Worm (Caenorhabditis elegans) whole organism, young adult: Measurements from ENCODE around the gene C48B4.12.
A peak's percentile ranks its signal among the peaks of the same experiment; 100 is the strongest.

ENCODE experiments used
- C06A6.2 ChIP-seq: fragments of 200-800 bp; sonication (Bioruptor generic); conservative IDR thresholded peaks from 2 replicates; pipeline ENCODE4 v1.3.6; 2022; ENCODE audit warnings: missing genetic modification characterization, missing compliant biosample characterization
- F10E7.11 ChIP-seq: sonication (generic microtip); optimal IDR thresholded peaks from 2 replicates; lab custom pipeline; 2017; ENCODE audit warnings: mild to moderate bottlenecking, missing genetic modification characterization, moderate library complexity, missing compliant biosample characterization
- F39B2.1 ChIP-seq: fragments of 200-800 bp; sonication (Bioruptor generic); IDR thresholded peaks from 2 replicates; pipeline ENCODE4 v1.3.6; 2022; ENCODE audit warnings: missing genetic modification reagents, missing genetic modification characterization, missing compliant biosample characterization
- T07F8.4 ChIP-seq: sonication (generic microtip); optimal IDR thresholded peaks from 2 replicates; lab custom pipeline; 2016; ENCODE audit warnings: mild to moderate bottlenecking, missing genetic modification characterization, moderate library complexity, missing compliant biosample characterization
- Y53F4B.3 ChIP-seq: fragments of 200-800 bp; sonication (Bioruptor generic); IDR thresholded peaks from 2 replicates; pipeline ENCODE4 v1.3.6; 2022; ENCODE audit warnings: missing genetic modification reagents, missing genetic modification characterization, missing compliant biosample characterization
- Y67H2A.10 ChIP-seq: fragments of 200-800 bp; sonication (Bioruptor generic); conservative IDR thresholded peaks from 2 replicates; pipeline ENCODE4 v1.3.6; 2022; ENCODE audit warnings: missing genetic modification reagents, missing genetic modification characterization, missing compliant biosample characterization
- Y79H2A.3 ChIP-seq: fragments of 200-800 bp; sonication (Bioruptor generic); conservative IDR thresholded peaks from 2 replicates; pipeline ENCODE4 v1.3.6; 2022; ENCODE audit warnings: missing genetic modification reagents, missing genetic modification characterization, missing compliant biosample characterization
- Y95B8A.8 ChIP-seq: fragments of 200-800 bp; sonication (Bioruptor generic); IDR thresholded peaks from 2 replicates; pipeline ENCODE4 v1.3.6; 2022; ENCODE audit warnings: missing genetic modification reagents, missing genetic modification characterization, missing compliant biosample characterization
- attf-5 ChIP-seq: fragments of 200-800 bp; sonication (Bioruptor generic); optimal IDR thresholded peaks from 2 replicates; lab custom pipeline; 2018; ENCODE audit warnings: mild to moderate bottlenecking, missing genetic modification characterization, missing compliant biosample characterization
- bed-2 ChIP-seq: fragments of 200-800 bp; sonication (Bioruptor generic); IDR thresholded peaks from 2 replicates; pipeline ENCODE4 v1.3.6; 2022; ENCODE audit warnings: missing genetic modification reagents, missing genetic modification characterization, missing compliant biosample characterization
- cebp-1 ChIP-seq, 2 experiments: fragments of 200-800 bp in 1 of 2; sonication (Bioruptor generic) in 1 of 2; sonication (generic microtip) in 1 of 2; IDR thresholded peaks in 1 of 2; optimal IDR thresholded peaks in 1 of 2; 2 replicates each; pipeline versions ENCODE4 v1.3.6 to Lab custom; 2017 to 2022; ENCODE audit warnings: missing compliant biosample characterization in 2 of 2, missing genetic modification characterization in 2 of 2, mild to moderate bottlenecking in 1 of 2, missing genetic modification reagents in 1 of 2, moderate library complexity in 1 of 2
- cebp-2 ChIP-seq: fragments of 200-800 bp; sonication (Bioruptor generic); IDR thresholded peaks from 2 replicates; pipeline ENCODE4 v1.3.6; 2022; ENCODE audit warnings: missing genetic modification characterization, missing compliant biosample characterization
- ceh-100 ChIP-seq: fragments of 200-800 bp; sonication (Bioruptor generic); IDR thresholded peaks from 2 replicates; pipeline ENCODE4 v1.3.6; 2022; ENCODE audit warnings: missing genetic modification reagents, missing genetic modification characterization, missing compliant biosample characterization
- ceh-27 ChIP-seq: fragments of 200-800 bp; sonication (Bioruptor generic); optimal IDR thresholded peaks from 2 replicates; lab custom pipeline; 2018; ENCODE audit warnings: mild to moderate bottlenecking, missing genetic modification characterization, moderate library complexity, missing compliant biosample characterization
- ceh-79 ChIP-seq: sonication (generic microtip); optimal IDR thresholded peaks from 2 replicates; lab custom pipeline; 2017; ENCODE audit warnings: mild to moderate bottlenecking, missing genetic modification characterization, missing compliant biosample characterization
- dpff-1 ChIP-seq: sonication (generic microtip); optimal IDR thresholded peaks from 2 replicates; lab custom pipeline; 2017; ENCODE audit warnings: mild to moderate bottlenecking, missing genetic modification characterization, missing compliant biosample characterization
- dpl-1 ChIP-seq: fragments of 150-350 bp; optimal IDR thresholded peaks from 2 replicates; lab custom pipeline; 2014; ENCODE audit warnings: missing biosample characterization, missing genetic modification reagents, missing genetic modification characterization
- efl-1 ChIP-seq: fragments of 150-350 bp; optimal IDR thresholded peaks from 2 replicates; lab custom pipeline; 2014; ENCODE audit warnings: missing biosample characterization, missing genetic modification reagents, missing genetic modification characterization
- egrh-3 ChIP-seq: fragments of 200-800 bp; sonication (Bioruptor generic); IDR thresholded peaks from 2 replicates; pipeline ENCODE4 v1.3.6; 2022; ENCODE audit warnings: missing genetic modification reagents, missing genetic modification characterization, missing compliant biosample characterization
- gei-17 ChIP-seq: fragments of 200-800 bp; sonication (Bioruptor generic); optimal IDR thresholded peaks from 2 replicates; lab custom pipeline; 2018; ENCODE audit warnings: mild to moderate bottlenecking, missing genetic modification characterization, missing compliant biosample characterization
- him-1 ChIP-seq: sonication (generic microtip); optimal IDR thresholded peaks from 2 replicates; lab custom pipeline; 2016; ENCODE audit warnings: missing genotype, missing genetic modification reagents, missing genetic modification characterization, missing compliant biosample characterization
- hmg-1.2 ChIP-seq: fragments of 200-800 bp; sonication (Bioruptor generic); IDR thresholded peaks from 2 replicates; pipeline ENCODE4 v1.3.6; 2022; ENCODE audit warnings: missing genetic modification reagents, missing genetic modification characterization, missing compliant biosample characterization
- hrde-1 ChIP-seq: sonication (generic microtip); optimal IDR thresholded peaks from 2 replicates; lab custom pipeline; 2016; ENCODE audit warnings: missing genetic modification characterization, mild to moderate bottlenecking, missing compliant biosample characterization, moderate library complexity, missing genotype, missing genetic modification reagents, borderline replicate concordance
- hsf-1 ChIP-seq: fragments of 200-800 bp; sonication (Bioruptor generic); IDR thresholded peaks from 2 replicates; pipeline ENCODE4 v1.3.6; 2022; ENCODE audit warnings: missing genetic modification reagents, missing genetic modification characterization, missing compliant biosample characterization
- let-526 ChIP-seq: fragments of 200-800 bp; sonication (Bioruptor generic); IDR thresholded peaks from 2 replicates; pipeline ENCODE4 v1.3.6; 2022; ENCODE audit warnings: missing genetic modification reagents, missing genetic modification characterization, missing compliant biosample characterization
- let-607 ChIP-seq, 2 experiments: fragments of 200-800 bp in 1 of 2; sonication (Bioruptor generic) in 1 of 2; sonication (generic microtip) in 1 of 2; optimal IDR thresholded peaks; 2 replicates each; lab custom pipeline; 2016 to 2018; ENCODE audit warnings: mild to moderate bottlenecking in 2 of 2, missing compliant biosample characterization in 2 of 2, missing genetic modification characterization in 2 of 2, moderate library complexity in 2 of 2, missing genotype in 1 of 2
- lin-35 ChIP-seq, 3 experiments: fragments of 150-350 bp in 2 of 3; sonication (generic microtip) in 1 of 3; optimal IDR thresholded peaks; 2 replicates each; lab custom pipeline; 2014 to 2018; ENCODE audit warnings: missing biosample characterization in 3 of 3, missing genetic modification characterization in 3 of 3, missing genetic modification reagents in 3 of 3
- lsy-27 ChIP-seq: sonication (generic microtip); optimal IDR thresholded peaks from 2 replicates; lab custom pipeline; 2017; ENCODE audit warnings: missing genetic modification characterization, mild to moderate bottlenecking, missing compliant biosample characterization, antibody characterized with exemption, missing genotype, borderline replicate concordance; ENCODE audit not compliant: insufficient read depth
- madf-10 ChIP-seq: sonication (generic microtip); optimal IDR thresholded peaks from 2 replicates; lab custom pipeline; 2016; ENCODE audit warnings: mild to moderate bottlenecking, missing genetic modification characterization, missing compliant biosample characterization
- madf-3 ChIP-seq: fragments of 200-800 bp; sonication (Bioruptor generic); IDR thresholded peaks from 2 replicates; pipeline ENCODE4 v1.3.6; 2022; ENCODE audit warnings: missing genetic modification reagents, missing genetic modification characterization, missing compliant biosample characterization
- mes-4 ChIP-seq: sonication (generic microtip); optimal IDR thresholded peaks from 2 replicates; lab custom pipeline; 2016; ENCODE audit warnings: missing genotype, missing genetic modification characterization, missing compliant biosample characterization
- nfya-1 ChIP-seq: sonication (generic microtip); optimal IDR thresholded peaks from 2 replicates; lab custom pipeline; 2017; ENCODE audit warnings: antibody characterized with exemption, missing compliant biosample characterization, missing genetic modification characterization, borderline replicate concordance; ENCODE audit not compliant: insufficient read depth
- nhr-80 ChIP-seq: sonication (generic microtip); optimal IDR thresholded peaks from 2 replicates; lab custom pipeline; 2016; ENCODE audit warnings: missing genetic modification characterization, missing compliant biosample characterization
- pbrm-1 ChIP-seq: fragments of 200-800 bp; sonication (Bioruptor generic); IDR thresholded peaks from 2 replicates; pipeline ENCODE4 v1.3.6; 2022; ENCODE audit warnings: missing genetic modification reagents, missing genetic modification characterization, missing compliant biosample characterization
- pha-4 ChIP-seq: fragments of 150-350 bp; sonication (generic microtip); optimal IDR thresholded peaks from 2 replicates; lab custom pipeline; 2014; ENCODE audit warnings: missing biosample characterization, missing genetic modification reagents, missing genetic modification characterization
- rcor-1 ChIP-seq: fragments of 200-800 bp; sonication (Bioruptor generic); IDR thresholded peaks from 2 replicates; pipeline ENCODE4 v1.3.6; 2022; ENCODE audit warnings: missing genetic modification reagents, missing genetic modification characterization, missing compliant biosample characterization
- snpc-1.3 ChIP-seq: sonication (generic microtip); optimal IDR thresholded peaks from 2 replicates; lab custom pipeline; 2017; ENCODE audit warnings: missing genetic modification characterization, mild to moderate bottlenecking, missing compliant biosample characterization, antibody characterized with exemption, moderate library complexity, missing genotype, missing genetic modification reagents; ENCODE audit not compliant: insufficient read depth
- snpc-4 ChIP-seq, 5 experiments: fragments of 150-350 bp in 1 of 5; sonication (generic microtip) in 4 of 5; optimal IDR thresholded peaks; 2 replicates each; lab custom pipeline; 2014 to 2018; ENCODE audit warnings: missing genetic modification characterization in 5 of 5, missing biosample characterization in 3 of 5, antibody characterized with exemption in 2 of 5, mild to moderate bottlenecking in 2 of 5, missing compliant biosample characterization in 2 of 5, missing genotype in 2 of 5, moderate library complexity in 2 of 5, missing genetic modification reagents in 1 of 5
- somi-1 ChIP-seq: fragments of 200-800 bp; sonication (Bioruptor generic); optimal IDR thresholded peaks from 2 replicates; lab custom pipeline; 2018; ENCODE audit warnings: mild to moderate bottlenecking, missing genetic modification characterization, missing compliant biosample characterization
- sptf-2 ChIP-seq: fragments of 200-800 bp; sonication (Bioruptor generic); optimal IDR thresholded peaks from 2 replicates; lab custom pipeline; 2018; ENCODE audit warnings: mild to moderate bottlenecking, missing genetic modification characterization, missing compliant biosample characterization
- tbp1 ChIP-seq: fragments of 200-800 bp; sonication (Bioruptor generic); optimal IDR thresholded peaks from 2 replicates; lab custom pipeline; 2018; ENCODE audit warnings: mild to moderate bottlenecking, missing genetic modification characterization, missing compliant biosample characterization
- tbx-9 ChIP-seq: sonication (generic microtip); optimal IDR thresholded peaks from 2 replicates; lab custom pipeline; 2016; ENCODE audit warnings: borderline replicate concordance, missing genetic modification characterization, inconsistent platforms, missing compliant biosample characterization
- tlf-1 ChIP-seq: fragments of 200-800 bp; sonication (Bioruptor generic); optimal IDR thresholded peaks from 2 replicates; lab custom pipeline; 2018; ENCODE audit warnings: mild to moderate bottlenecking, missing genetic modification characterization, missing compliant biosample characterization
- unc-130 ChIP-seq: sonication (generic microtip); optimal IDR thresholded peaks from 2 replicates; lab custom pipeline; 2016; ENCODE audit warnings: missing genetic modification reagents, missing genetic modification characterization, missing compliant biosample characterization
- xnd-1 ChIP-seq: sonication (generic microtip); optimal IDR thresholded peaks from 2 replicates; lab custom pipeline; 2016; ENCODE audit warnings: missing genotype, missing genetic modification reagents, missing genetic modification characterization, missing compliant biosample characterization

C48B4.12 gene

DNA sequence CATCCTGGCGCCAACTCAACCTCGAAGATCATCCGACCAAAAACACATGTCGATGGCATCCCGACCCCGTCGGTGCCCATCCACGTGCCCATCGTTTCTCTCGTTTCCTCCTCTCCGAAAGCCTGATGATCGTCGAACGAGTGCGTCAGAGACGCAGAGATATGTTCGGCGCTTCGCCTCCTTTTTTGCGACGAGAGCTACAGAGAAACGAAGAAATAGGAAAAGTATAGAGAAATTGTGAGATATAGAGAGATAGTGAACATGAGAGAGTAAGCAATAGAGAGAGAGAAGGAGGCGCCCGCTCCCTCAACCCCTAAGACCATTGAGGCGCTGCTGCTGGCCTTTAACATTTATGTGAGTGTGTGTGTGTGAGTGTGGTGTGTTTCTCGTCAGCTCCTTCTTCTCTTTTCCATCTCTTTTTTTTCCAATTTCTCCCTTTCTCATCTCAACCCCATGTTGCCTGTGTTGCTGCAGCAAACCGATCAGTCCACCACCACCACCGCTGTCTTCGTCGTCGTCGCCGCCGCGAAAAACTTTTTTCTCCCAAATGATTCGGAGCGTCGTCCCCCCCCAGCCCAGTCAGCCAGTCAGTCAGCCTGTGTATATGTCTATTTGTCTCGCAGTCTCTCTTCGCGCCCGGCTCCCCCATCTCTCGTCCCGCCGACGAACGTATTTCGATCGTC lies 22.1 kb downstream of the C48B4.12 start, which contains the start of gene hlh-11 (continued):
- TF ChIP-seq Y95B8A.8 (no peak), pha-4 (tag; lab: Kevin White, UChicago) (no peak), sptf-2 (no peak), hsf-1 (0 out of 2 replicates have a peak, but pooled peaks have one; percentile 33), F10E7.11 (tag; lab: Kevin White, UChicago) (no peak), gei-17 (GFP tag; lab: Kevin White, UChicago) (peak; percentile 69), him-1 (tag; lab: Kevin White, UChicago) (no peak), cebp-2 (no peak), tbx-9 (tag; lab: Kevin White, UChicago) (no peak), pbrm-1 (GFP tag; lab: Robert Waterston, UW) (peak; percentile 64), let-607 (tag; optimal IDR thresholded peaks at IDR 0.05; lab: Kevin White, UChicago) (peak; percentile 16 to 68), dpl-1 (no peak), tlf-1 (peak; percentile 54), mes-4 (tag; lab: Kevin White, UChicago) (no peak), snpc-4 (GFP tag; optimal IDR thresholded peaks at IDR 0.05; lab: Kevin White, UChicago) (no peak), snpc-4 (tag; optimal IDR thresholded peaks at IDR 0.05; lab: Kevin White, UChicago) (peak; percentile 46 to 70 (median 64)), dpff-1 (tag; lab: Kevin White, UChicago) (no peak), madf-10 (tag; lab: Kevin White, UChicago) (peak; percentile 95), bed-2 (GFP tag; lab: Robert Waterston, UW) (no peak), lsy-27 (tag; lab: Kevin White, UChicago) (no peak), hmg-1.2 (GFP tag; lab: Robert Waterston, UW) (peak; percentile 88), efl-1 (no peak), rcor-1 (peak; percentile 27; the same call in 1 of the 2 replicates), ceh-100 (0 out of 2 replicates have a peak, but pooled peaks have one; percentile 8), Y53F4B.3 (GFP tag; lab: Robert Waterston, UW) (no peak), snpc-1.3 (tag; lab: Kevin White, UChicago) (peak; percentile 32), C06A6.2 (GFP tag; lab: Robert Waterston, UW) (peak; percentile 69), unc-130 (GFP tag; lab: Kevin White, UChicago) (no peak), F39B2.1 (GFP tag; lab: Robert Waterston, UW) (no peak), madf-3 (GFP tag; lab: Robert Waterston, UW) (no peak), let-526 (GFP tag; lab: Robert Waterston, UW) (0 out of 2 replicates have a peak, but pooled peaks have one; percentile 16), Y67H2A.10 (GFP tag; lab: Robert Waterston, UW) (no peak), somi-1 (peak; percentile 87), Y79H2A.3 (GFP tag; lab: Robert Waterston, UW) (no peak), hrde-1 (tag; lab: Kevin White, UChicago) (no peak), attf-5 (GFP tag; lab: Kevin White, UChicago) (peak; percentile 92), nfya-1 (tag; lab: Kevin White, UChicago) (no peak), ceh-79 (tag; lab: Kevin White, UChicago) (no peak), ceh-27 (GFP tag; lab: Kevin White, UChicago) (peak; percentile 24), cebp-1 (GFP tag; IDR thresholded peaks at IDR 0.05; lab: Robert Waterston, UW) (peak; percentile 30; the same call in 1 of the 2 replicates), cebp-1 (tag; optimal IDR thresholded peaks at IDR 0.05; lab: Kevin White, UChicago) (peak; percentile 85), egrh-3 (GFP tag; lab: Robert Waterston, UW) (peak; percentile 89), xnd-1 (tag; lab: Kevin White, UChicago) (no peak), lin-35 (GFP tag; optimal IDR thresholded peaks at IDR 0.05; lab: Kevin White, UChicago) (peak in 1 of 3 experiments; percentile 74), tbp1 (GFP tag; lab: Kevin White, UChicago) (peak; percentile 43), T07F8.4 (tag; lab: Kevin White, UChicago) (no peak), nhr-80 (tag; lab: Kevin White, UChicago) (peak; percentile 95)
